Worm (Caenorhabditis elegans): ENCODE results near the gene eak-3.

ce11 chrIII:1206331-1206730, 30.0 kb upstream of the eak-3 start:
- TF ChIP-seq ceh-9 (tag; optimal IDR thresholded peaks at IDR 0.05) (no peak), unc-3 (GFP tag; conservative IDR thresholded peaks at IDR 0.05) (no peak), unc-3 (tag; optimal IDR thresholded peaks at IDR 0.05) (no peak), madf-2 (tag; optimal IDR thresholded peaks at IDR 0.05) (no peak), dmd-4 (tag; optimal IDR thresholded peaks at IDR 0.05; ENCODE audit: borderline replicate concordance) (no peak), pha-4 (tag; optimal IDR thresholded peaks at IDR 0.05) (no peak)

Data from whole organism, late embryonic.